Fruit fly (Drosophila melanogaster) whole organism, prepupa: ENCODE measurements around the gene CG13855.

Experiments used
- Blimp-1 ChIP-seq: fragments of 200-800 bp; sonication (Bioruptor generic); optimal IDR thresholded peaks from 3 replicates; lab custom pipeline; 2017; ENCODE audit warnings: missing biosample characterization, missing genetic modification characterization, mild to moderate bottlenecking, moderate library complexity, missing genetic modification reagents
- CG10631 ChIP-seq: fragments of 200-800 bp; sonication (Bioruptor generic); optimal IDR thresholded peaks from 2 replicates; lab custom pipeline; 2016; ENCODE audit warnings: missing biosample characterization, missing genetic modification characterization
- CG1621 ChIP-seq: fragments of 200-800 bp; sonication (Bioruptor generic); optimal IDR thresholded peaks from 3 replicates; lab custom pipeline; 2018; ENCODE audit warnings: missing biosample characterization, mild to moderate bottlenecking, missing genetic modification characterization
- CG16779 ChIP-seq: fragments of 200-800 bp; sonication (Bioruptor generic); optimal IDR thresholded peaks from 3 replicates; lab custom pipeline; 2017; ENCODE audit warnings: missing biosample characterization, mild to moderate bottlenecking, missing genetic modification characterization
- CG3032 ChIP-seq: fragments of 200-800 bp; optimal IDR thresholded peaks from 2 replicates; lab custom pipeline; 2019; ENCODE audit warnings: missing biosample characterization, mild to moderate bottlenecking, missing genetic modification characterization, moderate library complexity
- CG31627 ChIP-seq: fragments of 200-800 bp; sonication (Bioruptor generic); optimal IDR thresholded peaks from 3 replicates; lab custom pipeline; 2016; ENCODE audit warnings: missing biosample characterization, missing genetic modification characterization
- CG32006 ChIP-seq: fragments of 200-800 bp; sonication (Bioruptor generic); optimal IDR thresholded peaks from 3 replicates; lab custom pipeline; 2017; ENCODE audit warnings: missing biosample characterization, mild to moderate bottlenecking, missing genetic modification characterization
- CG34406 ChIP-seq: fragments of 200-800 bp; sonication (Bioruptor generic); optimal IDR thresholded peaks from 3 replicates; lab custom pipeline; 2016; ENCODE audit warnings: missing biosample characterization, missing genetic modification characterization
- CG4318 ChIP-seq: fragments of 200-800 bp; sonication (Bioruptor generic); optimal IDR thresholded peaks from 3 replicates; lab custom pipeline; 2017; ENCODE audit warnings: missing biosample characterization, mild to moderate bottlenecking, missing genetic modification characterization
- CG6163 ChIP-seq: fragments of 200-800 bp; sonication (Bioruptor generic); IDR thresholded peaks from 3 replicates; pipeline ENCODE4 v1.3.6; 2022; ENCODE audit warnings: missing biosample characterization, missing genetic modification characterization
- CG6792 ChIP-seq: fragments of 200-800 bp; sonication (Bioruptor generic); optimal IDR thresholded peaks from 3 replicates; lab custom pipeline; 2016; ENCODE audit warnings: missing biosample characterization, missing genetic modification characterization
- CG6808 ChIP-seq: fragments of 200-800 bp; sonication (Bioruptor generic); optimal IDR thresholded peaks from 3 replicates; lab custom pipeline; 2017; ENCODE audit warnings: missing biosample characterization, missing genetic modification characterization, mild to moderate bottlenecking, moderate library complexity, missing genetic modification reagents
- CG6854 ChIP-seq: fragments of 200-800 bp; sonication (Bioruptor generic); optimal IDR thresholded peaks from 2 replicates; lab custom pipeline; 2017; ENCODE audit warnings: missing biosample characterization, mild to moderate bottlenecking, missing genetic modification characterization
- CG7368 ChIP-seq: fragments of 200-800 bp; sonication (Bioruptor generic); optimal IDR thresholded peaks from 3 replicates; lab custom pipeline; 2016; ENCODE audit warnings: missing biosample characterization, missing genetic modification characterization
- CG8119 ChIP-seq: fragments of 200-800 bp; sonication (Bioruptor generic); IDR thresholded peaks from 3 replicates; pipeline ENCODE4 v1.3.6; 2022; ENCODE audit warnings: missing biosample characterization, missing genetic modification characterization
- CG9139 ChIP-seq: fragments of 200-800 bp; sonication (Bioruptor generic); optimal IDR thresholded peaks from 3 replicates; lab custom pipeline; 2017; ENCODE audit warnings: missing biosample characterization, mild to moderate bottlenecking, missing genetic modification characterization
- Eip75B ChIP-seq: fragments of 200-800 bp; sonication (Bioruptor generic); optimal IDR thresholded peaks from 3 replicates; lab custom pipeline; 2016; ENCODE audit warnings: missing biosample characterization, missing genetic modification characterization
- Ets21C ChIP-seq: fragments of 200-800 bp; sonication (Bioruptor generic); optimal IDR thresholded peaks from 3 replicates; lab custom pipeline; 2016; ENCODE audit warnings: missing biosample characterization, missing genetic modification characterization
- Ets96B ChIP-seq: fragments of 200-800 bp; optimal IDR thresholded peaks from 2 replicates; lab custom pipeline; 2019; ENCODE audit warnings: missing biosample characterization, mild to moderate bottlenecking, missing genetic modification characterization, moderate library complexity
- Gug ChIP-seq: fragments of 200-800 bp; sonication (Bioruptor generic); IDR thresholded peaks from 2 replicates; pipeline ENCODE4 v1.3.6; 2022; ENCODE audit warnings: missing biosample characterization, missing genetic modification characterization
- Hr38 ChIP-seq: sonication (Bioruptor generic); optimal IDR thresholded peaks from 2 replicates; lab custom pipeline; 2016; ENCODE audit warnings: missing biosample characterization, missing genetic modification characterization
- Hr4 ChIP-seq: fragments of 200-800 bp; sonication (Bioruptor generic); optimal IDR thresholded peaks from 3 replicates; lab custom pipeline; 2016; ENCODE audit warnings: missing biosample characterization, missing genetic modification characterization
- OdsH ChIP-seq: fragments of 200-800 bp; sonication (Bioruptor generic); optimal IDR thresholded peaks from 3 replicates; lab custom pipeline; 2016; ENCODE audit warnings: missing biosample characterization, missing genetic modification characterization
- Smox ChIP-seq: fragments of 200-800 bp; sonication (Bioruptor generic); optimal IDR thresholded peaks from 3 replicates; lab custom pipeline; 2016; ENCODE audit warnings: missing biosample characterization, missing genetic modification characterization
- Sox14 ChIP-seq: fragments of 200-800 bp; sonication (Bioruptor generic); optimal IDR thresholded peaks from 3 replicates; lab custom pipeline; 2016; ENCODE audit warnings: missing biosample characterization, missing genetic modification characterization
- achi ChIP-seq: fragments of 200-800 bp; sonication (Bioruptor generic); optimal IDR thresholded peaks from 3 replicates; lab custom pipeline; 2016; ENCODE audit warnings: missing biosample characterization, missing genetic modification characterization
- acj6 ChIP-seq: fragments of 200-800 bp; sonication (Bioruptor generic); optimal IDR thresholded peaks from 3 replicates; lab custom pipeline; 2016; ENCODE audit warnings: missing biosample characterization, missing genetic modification characterization
- dsx ChIP-seq: fragments of 200-800 bp; optimal IDR thresholded peaks from 3 replicates; lab custom pipeline; 2019; ENCODE audit warnings: missing biosample characterization, mild to moderate bottlenecking, missing genetic modification characterization, moderate library complexity; ENCODE audit not compliant: poor library complexity, severe bottlenecking
- eg ChIP-seq: fragments of 200-800 bp; sonication (Bioruptor generic); IDR thresholded peaks from 3 replicates; pipeline ENCODE4 v1.3.6; 2022; ENCODE audit warnings: missing biosample characterization, missing genetic modification characterization
- esn ChIP-seq: fragments of 200-800 bp; sonication (Bioruptor generic); optimal IDR thresholded peaks from 2 replicates; lab custom pipeline; 2016; ENCODE audit warnings: missing biosample characterization, mild to moderate bottlenecking, missing genetic modification characterization, moderate library complexity
- fd59A ChIP-seq: fragments of 200-800 bp; sonication (Bioruptor generic); optimal IDR thresholded peaks from 2 replicates; lab custom pipeline; 2017; ENCODE audit warnings: missing biosample characterization, mild to moderate bottlenecking, missing genetic modification characterization, missing genetic modification reagents
- fd85E ChIP-seq: fragments of 200-800 bp; sonication (Bioruptor generic); optimal IDR thresholded peaks from 3 replicates; lab custom pipeline; 2016; ENCODE audit warnings: missing biosample characterization, missing genetic modification characterization
- fkh ChIP-seq: fragments of 200-800 bp; sonication (Bioruptor generic); optimal IDR thresholded peaks from 3 replicates; lab custom pipeline; 2017; ENCODE audit warnings: missing biosample characterization, mild to moderate bottlenecking, missing genetic modification characterization, moderate library complexity
- lz ChIP-seq: fragments of 200-800 bp; sonication (Bioruptor generic); optimal IDR thresholded peaks from 3 replicates; lab custom pipeline; 2016; ENCODE audit warnings: missing biosample characterization, missing genetic modification characterization
- pdm3 ChIP-seq: fragments of 200-800 bp; sonication (Bioruptor generic); optimal IDR thresholded peaks from 3 replicates; lab custom pipeline; 2016; ENCODE audit warnings: missing biosample characterization, missing genetic modification characterization
- salr ChIP-seq, 2 experiments: fragments of 200-800 bp; sonication (Bioruptor generic); optimal IDR thresholded peaks; 3 replicates each; lab custom pipeline; 2016 to 2018; ENCODE audit warnings: missing biosample characterization in 2 of 2, missing genetic modification characterization in 2 of 2, mild to moderate bottlenecking in 1 of 2
- ss ChIP-seq, 2 experiments: fragments of 200-800 bp; sonication (Bioruptor generic); optimal IDR thresholded peaks; 2 replicates in 1 of 2; 3 replicates in 1 of 2; lab custom pipeline; 2017 to 2018; ENCODE audit warnings: mild to moderate bottlenecking in 2 of 2, missing biosample characterization in 2 of 2, missing genetic modification characterization in 2 of 2, moderate library complexity in 1 of 2
- svp ChIP-seq: fragments of 200-800 bp; sonication (Bioruptor generic); peaks from one replicate; lab custom pipeline; 2016; ENCODE audit warnings: missing biosample characterization, missing genetic modification characterization
- topi ChIP-seq: fragments of 200-800 bp; sonication (Bioruptor generic); optimal IDR thresholded peaks from 3 replicates; lab custom pipeline; 2016; ENCODE audit warnings: missing biosample characterization, missing genetic modification characterization
- vri ChIP-seq: fragments of 200-800 bp; sonication (Bioruptor generic); optimal IDR thresholded peaks from 3 replicates; lab custom pipeline; 2016; ENCODE audit warnings: missing biosample characterization, mild to moderate bottlenecking, missing genetic modification characterization

CG13855 gene

DNA sequence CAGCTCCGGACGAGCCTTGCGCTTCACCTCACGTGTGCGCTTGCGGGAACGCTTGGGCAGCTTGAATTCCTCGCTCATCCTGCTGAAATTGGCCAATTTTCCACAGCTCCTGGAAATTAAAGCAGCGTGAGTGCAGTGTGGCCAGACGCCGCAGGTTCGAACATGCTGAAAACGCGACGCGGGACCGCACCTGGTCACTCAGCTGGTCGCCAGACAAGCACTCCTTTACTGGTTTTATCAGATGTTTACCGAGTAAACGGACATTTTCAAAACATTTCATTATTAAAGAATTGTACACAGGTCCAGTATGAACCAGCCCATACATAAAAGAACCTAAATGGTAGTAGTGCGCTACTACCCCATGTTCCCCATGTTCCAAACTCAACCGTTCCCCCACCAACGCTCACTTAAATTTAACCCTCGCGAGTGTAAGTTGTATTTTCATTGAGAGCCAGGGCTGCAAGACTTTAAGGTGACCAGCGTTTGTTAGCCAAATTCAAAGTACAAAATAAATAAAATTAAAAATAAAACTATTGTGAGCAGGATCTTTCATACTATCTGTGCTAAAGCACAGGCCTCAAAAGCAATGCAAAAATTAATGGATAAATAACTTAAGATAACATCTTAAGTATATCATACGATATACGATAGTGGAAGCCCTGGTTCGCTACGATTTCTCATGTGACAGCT, 43.4 kb upstream of the CG13855 start, which contains the start of the genes JMJD6, CG7071 and Muted (continued):
- peak; percentile 57 for TF ChIP-seq dsx (GFP tag; lab: Kevin White, UChicago)
- TF ChIP-seq svp, result peak; percentile 92
- peak; percentile 79 for TF ChIP-seq vri (GFP tag; lab: Kevin White, UChicago)
- TF ChIP-seq Ets21C (GFP tag; lab: Kevin White, UChicago), result peak; percentile 88
- TF ChIP-seq acj6 (GFP tag; lab: Kevin White, UChicago), result peak; percentile 87
- TF ChIP-seq ss (GFP tag; optimal IDR thresholded peaks at IDR 0.05; lab: Kevin White, UChicago), result peak; percentile 61 to 68
- TF ChIP-seq Hr38 (GFP tag; lab: Kevin White, UChicago), result no peak
- peak; percentile 85 for TF ChIP-seq CG34406
- TF ChIP-seq eg (GFP tag; lab: Robert Waterston, UW), result peak; percentile 90
- peak; percentile 78 for TF ChIP-seq CG4318 (GFP tag; lab: Kevin White, UChicago)
- peak; percentile 87 for TF ChIP-seq CG6163 (GFP tag; lab: Robert Waterston, UW)
- TF ChIP-seq CG16779, result peak; percentile 54
- peak; percentile 86 for TF ChIP-seq CG6792 (GFP tag; lab: Kevin White, UChicago)
- TF ChIP-seq CG7368 (GFP tag; lab: Kevin White, UChicago), result peak; percentile 80
- peak; percentile 92 for TF ChIP-seq esn (GFP tag; lab: Kevin White, UChicago)
- TF ChIP-seq fkh (GFP tag; lab: Kevin White, UChicago), result peak; percentile 84
- TF ChIP-seq lz, result peak; percentile 93
- TF ChIP-seq fd85E, result peak; percentile 59
- TF ChIP-seq CG6854 (GFP tag; lab: Kevin White, UChicago), result peak; percentile 60
- peak; percentile 88 for TF ChIP-seq topi (GFP tag; lab: Kevin White, UChicago)

DNA sequence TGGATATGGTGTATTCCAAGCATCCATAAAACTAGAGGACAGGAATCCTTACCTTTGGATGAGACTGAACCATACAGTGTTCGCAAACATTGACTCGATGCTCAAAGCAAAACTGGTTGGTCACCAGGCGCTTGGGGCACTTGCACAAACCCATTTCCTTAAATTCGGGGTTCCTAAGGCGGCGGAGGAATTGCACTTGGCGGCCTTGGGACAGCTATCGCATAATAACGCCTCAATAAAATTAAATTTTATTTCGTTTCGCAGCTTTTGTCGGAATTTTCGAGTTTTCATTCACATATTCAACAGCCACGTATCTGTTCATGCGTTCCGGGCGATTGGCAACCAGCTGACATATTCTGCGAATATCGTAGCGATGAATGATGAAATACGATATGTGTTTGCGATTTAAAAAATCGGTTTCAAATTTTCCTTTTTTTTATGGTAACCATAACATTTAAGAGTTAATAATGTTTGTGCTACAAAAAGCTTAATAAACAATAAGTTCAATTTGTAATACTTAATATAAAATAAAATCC, 40.0 kb upstream of the CG13855 start, which contains the start of gene CG5382:
Gene CG5382, minus strand, starts transcription at position 324 of the 536 bp plus-strand sequence.
- TF ChIP-seq fd85E (no peak), Hr38 (GFP tag; lab: Kevin White, UChicago) (no peak), CG10631 (GFP tag; lab: Kevin White, UChicago) (no peak), CG9139 (GFP tag; lab: Kevin White, UChicago) (no peak), svp (no peak), Sox14 (GFP tag; lab: Kevin White, UChicago) (no peak), Ets96B (tag; lab: Kevin White, UChicago) (no peak), Blimp-1 (GFP tag; lab: Kevin White, UChicago) (no peak), salr (GFP tag; optimal IDR thresholded peaks at IDR 0.05; lab: Kevin White, UChicago) (no peak), esn (GFP tag; lab: Kevin White, UChicago) (no peak)

DNA sequence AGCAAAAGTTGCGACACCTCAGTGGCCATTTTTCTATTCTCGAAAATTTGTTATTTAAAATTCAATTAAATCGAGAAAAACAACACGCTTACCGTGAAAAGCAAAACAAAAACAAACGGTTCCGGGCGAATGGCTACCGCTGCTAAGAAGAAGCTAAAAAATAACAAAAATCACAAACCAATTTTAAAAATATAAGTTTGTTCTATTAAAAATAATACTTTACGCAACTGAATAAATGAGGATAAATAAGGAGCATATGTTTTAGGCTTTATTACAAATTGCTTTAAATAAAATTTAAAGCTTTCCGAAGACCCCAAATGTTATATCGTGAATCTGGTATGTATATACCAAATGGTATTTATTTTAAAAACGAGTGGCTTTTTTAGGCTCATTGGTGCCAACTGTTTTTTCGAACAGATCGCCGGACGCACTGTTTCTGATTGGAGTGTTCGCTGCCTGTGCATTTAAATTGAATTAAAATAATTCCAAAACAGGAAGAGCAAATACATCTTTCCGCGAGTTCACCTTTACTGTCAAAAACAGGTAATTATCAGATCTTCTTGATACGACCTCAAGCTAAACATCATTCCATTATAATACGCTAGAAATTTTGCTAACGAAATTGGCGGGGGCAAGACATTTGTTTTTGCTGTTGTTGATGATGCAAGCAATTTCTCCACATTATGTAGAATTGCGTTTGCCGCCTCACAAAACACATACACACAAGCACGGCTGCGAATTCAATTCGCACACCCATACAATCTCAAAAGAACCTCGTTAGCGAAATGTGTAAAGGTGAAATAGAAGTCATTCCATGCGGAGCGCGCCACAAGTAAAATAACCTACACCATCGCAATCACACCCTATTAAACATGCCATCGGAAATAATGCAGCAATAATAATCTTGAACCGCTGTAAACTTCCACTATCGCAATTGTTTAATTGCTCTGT, 38.3 kb upstream of the CG13855 start, which contains the start of the genes Polr3F and PyK:
Gene Polr3F, minus strand, starts transcription at position 248 of the 951 bp plus-strand sequence.
Gene PyK, plus strand, starts transcription at position 411 of the 951 bp plus-strand sequence.
- TF ChIP-seq eg (GFP tag; lab: Robert Waterston, UW) (peak; percentile 72), vri (GFP tag; lab: Kevin White, UChicago) (peak; percentile 48), Hr4 (GFP tag; lab: Kevin White, UChicago) (peak; percentile 49), dsx (GFP tag; lab: Kevin White, UChicago) (peak; percentile 16), svp (peak; percentile 57), acj6 (GFP tag; lab: Kevin White, UChicago) (peak; percentile 1), CG8119 (GFP tag; lab: Robert Waterston, UW) (peak; percentile 62; the same call in 2 of the 3 replicates), CG6163 (GFP tag; lab: Robert Waterston, UW) (peak; percentile 67; the same call in 2 of the 3 replicates), lz (peak; percentile 36), CG31627 (GFP tag; lab: Kevin White, UChicago) (peak; percentile 1), CG6854 (GFP tag; lab: Kevin White, UChicago) (no peak), CG6808 (GFP tag; lab: Kevin White, UChicago) (peak; percentile 59), CG3032 (tag; lab: Kevin White, UChicago) (peak; percentile 41), achi (peak; percentile 12), Ets96B (tag; lab: Kevin White, UChicago) (peak; percentile 51), OdsH (peak; percentile 45), CG1621 (tag; lab: Kevin White, UChicago) (peak; percentile 52), Eip75B (peak; percentile 16), Ets21C (GFP tag; lab: Kevin White, UChicago) (no peak), Gug (no peak), esn (GFP tag; lab: Kevin White, UChicago) (peak; percentile 46), Smox (GFP tag; lab: Kevin White, UChicago) (peak; percentile 45), CG32006 (GFP tag; lab: Kevin White, UChicago) (peak; percentile 55), pdm3 (GFP tag; lab: Kevin White, UChicago) (peak; percentile 36), CG7368 (GFP tag; lab: Kevin White, UChicago) (no peak), Sox14 (GFP tag; lab: Kevin White, UChicago) (peak; percentile 47), fd59A (GFP tag; lab: Kevin White, UChicago) (no peak)
